Worm (Caenorhabditis elegans) whole organism, mixed stage, embryonic: ENCODE results near the gene F14F3.4.

ENCODE experiments used
- M03D4.4 ChIP-seq: sonication (generic microtip); optimal IDR thresholded peaks from 2 replicates; lab custom pipeline; 2017; ENCODE audit warnings: mild to moderate bottlenecking, missing genetic modification characterization, missing compliant biosample characterization
- bed-3 ChIP-seq: fragments of 200-800 bp; sonication (Bioruptor generic); optimal IDR thresholded peaks from 3 replicates; lab custom pipeline; 2018; ENCODE audit warnings: mild to moderate bottlenecking, missing genetic modification characterization, moderate library complexity, missing compliant biosample characterization
- blmp-1 ChIP-seq: fragments of 150-350 bp; optimal IDR thresholded peaks from 2 replicates; lab custom pipeline; 2014; ENCODE audit warnings: missing biosample characterization, missing genetic modification characterization
- ceh-39 ChIP-seq: fragments of 150-350 bp; optimal IDR thresholded peaks from 2 replicates; lab custom pipeline; 2014; ENCODE audit warnings: missing biosample characterization, missing genetic modification characterization
- ceh-43 ChIP-seq: fragments of 200-800 bp; sonication (Bioruptor generic); optimal IDR thresholded peaks from 2 replicates; lab custom pipeline; 2018; ENCODE audit warnings: mild to moderate bottlenecking, missing genetic modification characterization, moderate library complexity, missing compliant biosample characterization
- ceh-83 ChIP-seq: fragments of 200-800 bp; sonication (Bioruptor generic); optimal IDR thresholded peaks from 2 replicates; lab custom pipeline; 2018; ENCODE audit warnings: mild to moderate bottlenecking, missing genetic modification characterization, missing compliant biosample characterization
- ces-1 ChIP-seq: fragments of 150-350 bp; optimal IDR thresholded peaks from 2 replicates; lab custom pipeline; 2014; ENCODE audit warnings: missing biosample characterization, missing genetic modification reagents, missing genetic modification characterization
- cnd-1 ChIP-seq: fragments of 200-800 bp; sonication (Bioruptor generic); optimal IDR thresholded peaks from 2 replicates; lab custom pipeline; 2018; ENCODE audit warnings: mild to moderate bottlenecking, missing genetic modification characterization, missing compliant biosample characterization
- drap-1 ChIP-seq: fragments of 200-800 bp; sonication (Bioruptor generic); optimal IDR thresholded peaks from 3 replicates; lab custom pipeline; 2018; ENCODE audit warnings: mild to moderate bottlenecking, missing genetic modification characterization, missing compliant biosample characterization
- elt-1 ChIP-seq: sonication (generic microtip); optimal IDR thresholded peaks from 2 replicates; lab custom pipeline; 2017; ENCODE audit warnings: missing genetic modification characterization, mild to moderate bottlenecking, missing compliant biosample characterization, antibody characterized with exemption, moderate library complexity, borderline replicate concordance; ENCODE audit not compliant: insufficient read depth
- elt-3 ChIP-seq: fragments of 150-350 bp; optimal IDR thresholded peaks from 2 replicates; lab custom pipeline; 2014; ENCODE audit warnings: missing biosample characterization, missing genetic modification characterization
- flh-1 ChIP-seq: fragments of 200-800 bp; sonication (Bioruptor generic); optimal IDR thresholded peaks from 2 replicates; lab custom pipeline; 2018; ENCODE audit warnings: mild to moderate bottlenecking, missing genetic modification characterization, moderate library complexity, missing compliant biosample characterization
- ham-2 ChIP-seq: fragments of 200-800 bp; sonication (Bioruptor generic); optimal IDR thresholded peaks from 2 replicates; lab custom pipeline; 2018; ENCODE audit warnings: mild to moderate bottlenecking, missing genetic modification characterization, missing compliant biosample characterization
- hlh-1 ChIP-seq: fragments of 150-350 bp; optimal IDR thresholded peaks from 2 replicates; lab custom pipeline; 2014; ENCODE audit warnings: missing biosample characterization, missing genetic modification reagents, missing genetic modification characterization
- lin-13 ChIP-seq: fragments of 150-350 bp; optimal IDR thresholded peaks from 2 replicates; lab custom pipeline; 2014; ENCODE audit warnings: missing biosample characterization, missing genetic modification characterization
- lin-32 ChIP-seq: fragments of 200-800 bp; sonication (Bioruptor generic); optimal IDR thresholded peaks from 2 replicates; lab custom pipeline; 2018; ENCODE audit warnings: mild to moderate bottlenecking, missing genetic modification characterization, missing compliant biosample characterization
- lsy-2 ChIP-seq: fragments of 150-350 bp; optimal IDR thresholded peaks from 2 replicates; lab custom pipeline; 2014; ENCODE audit warnings: missing biosample characterization, missing genetic modification characterization
- mep-1 ChIP-seq: fragments of 150-350 bp; optimal IDR thresholded peaks from 2 replicates; lab custom pipeline; 2017; ENCODE audit warnings: missing biosample characterization, missing genetic modification reagents, missing genetic modification characterization, inconsistent platforms
- nhr-12 ChIP-seq: fragments of 150-350 bp; optimal IDR thresholded peaks from 2 replicates; lab custom pipeline; 2014; ENCODE audit warnings: missing biosample characterization, missing genetic modification characterization
- nhr-2 ChIP-seq: fragments of 150-350 bp; optimal IDR thresholded peaks from 2 replicates; lab custom pipeline; 2014; ENCODE audit warnings: missing biosample characterization, missing genetic modification characterization
- nhr-28 ChIP-seq: fragments of 150-350 bp; optimal IDR thresholded peaks from 2 replicates; lab custom pipeline; 2014; ENCODE audit warnings: missing biosample characterization, missing genetic modification characterization
- nhr-76 ChIP-seq: sonication (generic microtip); optimal IDR thresholded peaks from 2 replicates; lab custom pipeline; 2017; ENCODE audit warnings: missing biosample characterization, missing genetic modification characterization
- sem-2 ChIP-seq: fragments of 200-800 bp; sonication (Bioruptor generic); optimal IDR thresholded peaks from 2 replicates; lab custom pipeline; 2018; ENCODE audit warnings: mild to moderate bottlenecking, missing genetic modification characterization, missing compliant biosample characterization
- sptf-1 ChIP-seq: sonication (generic microtip); optimal IDR thresholded peaks from 2 replicates; lab custom pipeline; 2017; ENCODE audit warnings: mild to moderate bottlenecking, missing genetic modification characterization, moderate library complexity, missing compliant biosample characterization
- unc-120 ChIP-seq: sonication (generic microtip); optimal IDR thresholded peaks from 2 replicates; lab custom pipeline; 2017; ENCODE audit warnings: missing genetic modification characterization, missing compliant biosample characterization; ENCODE audit not compliant: poor library complexity, severe bottlenecking
- unc-39 ChIP-seq: fragments of 150-350 bp; optimal IDR thresholded peaks from 2 replicates; lab custom pipeline; 2014; ENCODE audit warnings: missing biosample characterization, missing genetic modification characterization
- unc-62 ChIP-seq: fragments of 150-350 bp; optimal IDR thresholded peaks from 2 replicates; lab custom pipeline; 2014; ENCODE audit warnings: missing biosample characterization, missing genetic modification reagents, missing genetic modification characterization
- zip-8 ChIP-seq: fragments of 150-350 bp; optimal IDR thresholded peaks from 2 replicates; lab custom pipeline; 2014; ENCODE audit warnings: missing biosample characterization, missing genetic modification characterization

F14F3.4 gene

ce11 chrX:10520185-10520584 lies 1.0 kb downstream of the F14F3.4 start:
- no peak for TF ChIP-seq mep-1 (tag; lab: Kevin White, UChicago)
- TF ChIP-seq cnd-1 (tag; lab: Kevin White, UChicago): no peak
- peak; percentile 69 for TF ChIP-seq nhr-2 (tag; lab: Kevin White, UChicago)
- no peak for TF ChIP-seq lsy-2 (tag; lab: Kevin White, UChicago)
- TF ChIP-seq flh-1 (GFP tag; lab: Kevin White, UChicago): no peak
- no peak for TF ChIP-seq ceh-39
- no peak for TF ChIP-seq sem-2 (GFP tag; lab: Kevin White, UChicago)
- TF ChIP-seq nhr-28 (tag; lab: Kevin White, UChicago): no peak
- TF ChIP-seq lin-32 (GFP tag; lab: Kevin White, UChicago): no peak
- TF ChIP-seq lin-13 (tag; lab: Kevin White, UChicago): no peak
- TF ChIP-seq drap-1 (GFP tag; lab: Kevin White, UChicago): no peak
- no peak for TF ChIP-seq ces-1 (GFP tag; lab: Kevin White, UChicago)
- TF ChIP-seq unc-39 (tag; lab: Kevin White, UChicago): no peak
- no peak for TF ChIP-seq ceh-83 (GFP tag; lab: Kevin White, UChicago)
- peak; percentile 92 for TF ChIP-seq unc-62 (GFP tag; lab: Kevin White, UChicago)
- TF ChIP-seq elt-1 (tag; lab: Kevin White, UChicago): peak; percentile 91
- TF ChIP-seq elt-3: no peak
- TF ChIP-seq nhr-76: no peak
- no peak for TF ChIP-seq ham-2
- TF ChIP-seq M03D4.4 (tag; lab: Kevin White, UChicago): no peak
- TF ChIP-seq nhr-12 (tag; lab: Kevin White, UChicago): no peak
- TF ChIP-seq sptf-1: no peak
- no peak for TF ChIP-seq unc-120
- TF ChIP-seq, all 35 proteins: peak for 3

- TF ChIP-seq nhr-2 (tag; lab: Kevin White, UChicago): peak; percentile 63
- TF ChIP-seq M03D4.4 (tag; lab: Kevin White, UChicago): no peak
These were observed 4.7 kb downstream of the F14F3.4 start for ce11 chrX:10516549-10516948.

ce11 chrX:10514834-10515233 lies 6.4 kb downstream of the F14F3.4 start:
- TF ChIP-seq sem-2 (GFP tag; lab: Kevin White, UChicago) (no peak), lsy-2 (tag; lab: Kevin White, UChicago) (peak; percentile 57), cnd-1 (tag; lab: Kevin White, UChicago) (no peak), ham-2 (peak; percentile 3)

DNA sequence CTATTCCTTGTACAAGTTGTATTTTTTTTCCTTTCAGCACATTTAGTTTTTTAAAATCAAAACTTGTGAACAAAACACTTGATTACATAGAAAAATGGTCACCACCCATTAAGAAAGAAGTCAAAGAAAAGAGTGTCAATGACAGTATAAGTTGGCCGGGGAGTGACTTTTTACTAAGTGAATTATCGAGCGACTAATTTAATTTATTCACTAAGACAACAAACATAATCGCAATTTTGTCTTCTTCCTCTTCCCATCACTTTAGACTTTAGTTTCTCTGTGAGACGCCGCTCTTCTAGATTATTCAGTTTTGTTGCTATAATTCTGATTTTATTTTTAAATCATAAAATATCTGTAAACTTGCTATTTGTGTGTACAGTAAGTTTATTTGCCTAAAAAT lies 7.2 kb downstream of the F14F3.4 start:
- peak; percentile 5 for TF ChIP-seq ces-1 (GFP tag; lab: Kevin White, UChicago)
- TF ChIP-seq M03D4.4 (tag; lab: Kevin White, UChicago): no peak

DNA sequence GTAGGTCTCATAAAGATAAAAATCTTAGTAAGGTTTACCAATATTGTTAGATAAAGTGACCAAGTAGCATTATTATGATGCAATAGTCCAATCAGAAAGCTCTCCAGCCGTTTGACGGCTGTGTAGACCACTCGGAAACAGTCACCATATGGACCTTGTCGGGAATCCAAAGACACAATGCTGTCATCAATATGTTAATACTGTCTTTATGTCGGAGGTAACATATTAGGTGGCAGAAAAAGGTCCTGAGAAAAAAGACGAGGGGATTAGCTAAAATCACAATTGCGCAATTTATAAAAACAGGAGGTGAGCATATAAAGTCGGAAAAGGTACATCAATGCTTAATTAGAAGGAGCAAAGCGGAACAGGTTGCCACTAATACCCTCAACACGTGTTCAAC lies 13.2 kb downstream of the F14F3.4 start:
- peak; percentile 46 for TF ChIP-seq elt-1 (tag; lab: Kevin White, UChicago)
- TF ChIP-seq sptf-1: no peak
- TF ChIP-seq blmp-1 (tag; lab: Kevin White, UChicago): no peak
- peak; percentile 54 for TF ChIP-seq cnd-1 (tag; lab: Kevin White, UChicago)
- TF ChIP-seq lin-32 (GFP tag; lab: Kevin White, UChicago): no peak
- peak; percentile 39 for TF ChIP-seq zip-8 (tag; lab: Kevin White, UChicago)
- no peak for TF ChIP-seq ceh-43 (GFP tag; lab: Kevin White, UChicago)
- TF ChIP-seq nhr-2 (tag; lab: Kevin White, UChicago): peak; percentile 83
- TF ChIP-seq hlh-1 (tag; lab: Kevin White, UChicago): no peak
- TF ChIP-seq unc-62 (GFP tag; lab: Kevin White, UChicago): peak; percentile 8
- no peak for TF ChIP-seq elt-3

DNA sequence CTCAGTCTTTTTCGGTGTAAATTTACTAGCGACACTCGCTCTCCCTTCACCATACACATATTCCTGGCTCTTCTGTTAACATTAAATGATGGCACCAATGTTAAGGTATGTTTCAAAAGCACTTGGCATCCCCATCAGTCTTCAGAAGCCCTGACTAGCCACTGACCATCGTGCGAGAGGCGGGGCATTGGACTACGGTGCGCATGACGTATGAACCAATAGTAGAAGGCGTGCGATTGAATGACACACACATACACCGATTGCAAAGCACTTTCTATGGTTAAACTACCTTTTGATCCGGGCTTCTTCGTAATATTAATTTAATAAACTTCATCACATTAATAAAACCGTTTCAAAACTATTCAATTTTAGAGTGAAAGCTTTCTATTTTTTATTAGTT lies 16.0 kb downstream of the F14F3.4 start:
- TF ChIP-seq drap-1 (GFP tag; lab: Kevin White, UChicago) (no peak), lsy-2 (tag; lab: Kevin White, UChicago) (peak; percentile 85)

DNA sequence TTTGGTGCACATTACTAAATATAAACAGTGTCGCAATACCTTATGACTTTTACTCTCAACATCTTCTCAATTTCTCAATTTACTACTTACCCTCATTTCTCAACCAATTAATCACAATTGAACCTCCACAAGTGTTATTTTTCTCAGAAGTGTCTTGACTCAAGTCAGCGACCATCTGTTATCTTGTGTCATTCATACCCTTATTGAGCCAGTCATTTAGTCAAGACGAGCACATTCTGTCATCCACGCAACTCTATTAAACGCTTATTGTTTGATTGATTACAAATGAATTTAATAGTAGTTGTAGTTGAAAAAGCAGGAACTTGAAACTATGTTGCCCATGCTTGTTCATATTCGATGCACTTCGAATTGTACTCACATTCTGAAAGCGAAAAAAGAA lies 17.8 kb downstream of the F14F3.4 start:
- TF ChIP-seq nhr-2 (tag; lab: Kevin White, UChicago) (peak; percentile 69), unc-62 (GFP tag; lab: Kevin White, UChicago) (no peak), bed-3 (GFP tag; lab: Kevin White, UChicago) (no peak), ces-1 (GFP tag; lab: Kevin White, UChicago) (peak; percentile 15), cnd-1 (tag; lab: Kevin White, UChicago) (peak; percentile 74), M03D4.4 (tag; lab: Kevin White, UChicago) (no peak)
